Fruit fly (Drosophila melanogaster) whole organism, pupa: ENCODE results near the gene Obp99d.

Source experiments
- CG10348 ChIP-seq: fragments of 200-800 bp; sonication (Bioruptor generic); IDR thresholded peaks from 2 replicates; pipeline ENCODE4 v1.3.6; 2022; ENCODE audit warnings: missing biosample characterization, missing genetic modification characterization
- CG12605 ChIP-seq: fragments of 200-800 bp; sonication (Bioruptor generic); IDR thresholded peaks from 2 replicates; pipeline ENCODE4 v1.3.6; 2022; ENCODE audit warnings: missing biosample characterization, missing genetic modification characterization
- CG13204 ChIP-seq: fragments of 200-800 bp; sonication (Bioruptor generic); optimal IDR thresholded peaks from 2 replicates; lab custom pipeline; 2018; ENCODE audit warnings: missing biosample characterization, mild to moderate bottlenecking, missing genetic modification characterization, moderate library complexity
- CG14655 ChIP-seq: fragments of 200-800 bp; sonication (Bioruptor generic); optimal IDR thresholded peaks from 3 replicates; lab custom pipeline; 2017; ENCODE audit warnings: mild to moderate bottlenecking, missing biosample characterization, missing genetic modification reagents, missing genetic modification characterization
- CG15710 ChIP-seq: fragments of 200-800 bp; sonication (Bioruptor generic); optimal IDR thresholded peaks from 2 replicates; lab custom pipeline; 2018; ENCODE audit warnings: missing biosample characterization, mild to moderate bottlenecking, missing genetic modification characterization, moderate library complexity
- CG17806 ChIP-seq: fragments of 200-800 bp; sonication (Bioruptor generic); optimal IDR thresholded peaks from 2 replicates; lab custom pipeline; 2018; ENCODE audit warnings: missing biosample characterization, mild to moderate bottlenecking, missing genetic modification characterization, moderate library complexity
- CG32121 ChIP-seq: fragments of 200-800 bp; sonication (Bioruptor generic); IDR thresholded peaks from 2 replicates; pipeline ENCODE4 v1.3.6; 2022; ENCODE audit warnings: missing biosample characterization, missing genetic modification characterization
- CG34367 ChIP-seq: fragments of 200-800 bp; sonication (Bioruptor generic); optimal IDR thresholded peaks from 2 replicates; lab custom pipeline; 2018; ENCODE audit warnings: missing biosample characterization, mild to moderate bottlenecking, missing genetic modification characterization
- CG4496 ChIP-seq: fragments of 200-800 bp; sonication (Bioruptor generic); IDR thresholded peaks from 3 replicates; pipeline ENCODE4 v1.3.6; 2022; ENCODE audit warnings: missing biosample characterization, missing genetic modification characterization
- CG8159 ChIP-seq: fragments of 200-800 bp; sonication (Bioruptor generic); optimal IDR thresholded peaks from 3 replicates; lab custom pipeline; 2018; ENCODE audit warnings: missing biosample characterization, mild to moderate bottlenecking, missing genetic modification characterization, moderate library complexity
- CG8301 ChIP-seq: fragments of 200-800 bp; sonication (Bioruptor generic); optimal IDR thresholded peaks from 2 replicates; lab custom pipeline; 2018; ENCODE audit warnings: missing biosample characterization, mild to moderate bottlenecking, missing genetic modification characterization
- CG9948 ChIP-seq: fragments of 200-800 bp; sonication (Bioruptor generic); optimal IDR thresholded peaks from 2 replicates; lab custom pipeline; 2018; ENCODE audit warnings: missing biosample characterization, mild to moderate bottlenecking, missing genetic modification characterization, moderate library complexity
- D1 ChIP-seq: fragments of 200-800 bp; sonication (Bioruptor generic); optimal IDR thresholded peaks from 2 replicates; lab custom pipeline; 2018; ENCODE audit warnings: missing biosample characterization, mild to moderate bottlenecking, missing genetic modification characterization, moderate library complexity
- EcR ChIP-seq: fragments of 200-800 bp; sonication (Bioruptor generic); optimal IDR thresholded peaks from 3 replicates; lab custom pipeline; 2019; ENCODE audit warnings: missing biosample characterization, missing genetic modification characterization, mild to moderate bottlenecking, moderate library complexity, missing genetic modification reagents
- Ets98B ChIP-seq: fragments of 200-800 bp; sonication (Bioruptor generic); IDR thresholded peaks from 2 replicates; pipeline ENCODE4 v1.3.6; 2022; ENCODE audit warnings: missing biosample characterization, missing genetic modification characterization
- Pif1A ChIP-seq: fragments of 200-800 bp; sonication (Bioruptor generic); optimal IDR thresholded peaks from 3 replicates; lab custom pipeline; 2016; ENCODE audit warnings: missing biosample characterization, missing genetic modification characterization
- Pif1B ChIP-seq: fragments of 200-800 bp; sonication (Bioruptor generic); optimal IDR thresholded peaks from 3 replicates; lab custom pipeline; 2016; ENCODE audit warnings: missing biosample characterization, missing genetic modification characterization
- Snoo ChIP-seq: fragments of 200-800 bp; sonication (Bioruptor generic); optimal IDR thresholded peaks from 3 replicates; lab custom pipeline; 2017; ENCODE audit warnings: missing biosample characterization, mild to moderate bottlenecking, missing genetic modification characterization, inconsistent platforms
- fd96Ca ChIP-seq: fragments of 200-800 bp; sonication (Bioruptor generic); IDR thresholded peaks from 3 replicates; pipeline ENCODE4 v1.3.6; 2022; ENCODE audit warnings: missing biosample characterization, missing genetic modification characterization
- gl ChIP-seq: fragments of 200-800 bp; sonication (Bioruptor generic); optimal IDR thresholded peaks from 2 replicates; lab custom pipeline; 2018; ENCODE audit warnings: missing biosample characterization, mild to moderate bottlenecking, missing genetic modification characterization
- rn ChIP-seq: fragments of 200-800 bp; sonication (Bioruptor generic); IDR thresholded peaks from 2 replicates; pipeline ENCODE4 v1.3.6; 2022; ENCODE audit warnings: missing biosample characterization, missing genetic modification characterization

Gene Obp99d

DNA sequence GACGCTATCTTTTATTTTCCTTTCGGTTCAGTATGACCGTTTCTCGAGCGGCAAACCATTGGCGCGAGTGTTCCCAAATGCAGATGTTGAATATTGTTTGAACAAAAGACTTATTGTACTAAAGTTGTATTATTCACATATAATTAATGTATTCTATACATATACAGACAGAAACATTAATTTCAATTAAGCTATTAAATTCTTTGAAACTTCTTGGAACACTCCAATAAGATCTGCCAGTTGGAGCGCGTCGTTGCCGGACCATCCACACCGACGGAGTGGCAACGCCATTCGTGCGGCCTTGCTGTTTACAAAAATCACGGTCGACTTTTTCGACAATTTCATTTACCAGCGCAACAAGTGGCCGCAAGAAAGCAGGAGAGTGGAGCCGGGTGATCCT is 30.8 kb downstream of the Obp99d start, which contains the start of the genes Wdr24 and IntS11:
Wdr24 (minus strand) TSS at position 37 of the 400 bp plus-strand sequence.
IntS11 (plus strand) TSS at position 282 of the 400 bp plus-strand sequence.
- peak; percentile 99 for TF ChIP-seq CG4496
- peak; percentile 92 for TF ChIP-seq CG9948 (tag; lab: Kevin White, UChicago)
- peak; percentile 98 for TF ChIP-seq Ets98B
- peak; percentile 94 for TF ChIP-seq CG8159 (tag; lab: Kevin White, UChicago)
- peak; percentile 83 for TF ChIP-seq gl (tag; lab: Kevin White, UChicago)
- no peak for TF ChIP-seq Pif1A (GFP tag; lab: Kevin White, UChicago)
- no peak for TF ChIP-seq CG14655 (GFP tag; lab: Kevin White, UChicago)
- peak; percentile 98 for TF ChIP-seq rn (GFP tag; lab: Robert Waterston, UW)
- TF ChIP-seq CG17806, result peak; percentile 96
- TF ChIP-seq Snoo, result peak; percentile 95
- peak; percentile 98 for TF ChIP-seq CG32121
- peak; percentile 99 for TF ChIP-seq CG10348 (GFP tag; lab: Robert Waterston, UW)
- TF ChIP-seq fd96Ca (GFP tag; lab: Robert Waterston, UW), result peak; percentile 98
- TF ChIP-seq CG12605 (GFP tag; lab: Robert Waterston, UW), result peak; percentile 97
- TF ChIP-seq CG13204, result no peak
- TF ChIP-seq Pif1B (GFP tag; lab: Kevin White, UChicago), result no peak
- TF ChIP-seq EcR, result peak; percentile 7
- peak; percentile 98 for TF ChIP-seq CG15710 (tag; lab: Kevin White, UChicago)
- TF ChIP-seq CG8301 (tag; lab: Kevin White, UChicago), result peak; percentile 96
- peak; percentile 94 for TF ChIP-seq CG34367 (tag; lab: Kevin White, UChicago)
- TF ChIP-seq D1, result no peak

DNA sequence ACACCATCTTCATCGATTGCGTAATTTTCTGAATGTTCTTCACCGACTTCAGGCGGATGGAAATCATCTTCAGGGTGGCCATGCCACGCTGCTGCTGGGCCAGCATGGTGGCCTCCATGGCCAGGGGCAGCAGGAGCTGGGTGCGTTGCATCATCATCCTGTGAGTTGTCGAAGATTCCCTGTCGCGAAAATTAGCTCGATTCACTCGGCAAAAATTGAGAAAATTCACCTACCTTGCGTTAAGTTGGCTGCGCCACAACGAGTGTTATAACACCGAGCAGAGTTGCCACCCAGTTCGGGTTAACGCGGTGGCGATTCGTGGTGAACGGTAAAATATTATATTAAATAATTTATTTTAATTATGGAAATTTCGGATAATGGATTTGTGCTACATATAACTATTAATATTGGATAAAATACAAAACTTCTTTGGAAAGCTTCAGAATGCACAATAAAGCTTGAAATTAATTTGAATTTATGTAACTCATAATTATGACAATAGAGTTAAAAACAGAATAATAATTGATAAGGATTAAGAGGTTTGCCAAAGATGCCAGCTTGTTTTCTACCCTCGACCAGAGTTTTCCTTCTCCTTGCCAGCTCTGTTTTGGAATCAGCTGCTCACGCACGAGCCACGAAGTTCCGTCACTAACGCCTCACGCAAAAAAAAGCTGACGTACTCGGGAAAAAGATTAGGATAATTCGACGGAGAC is 34.4 kb downstream of the Obp99d start, which contains the start of the genes ATPsyngamma and yata:
ATPsyngamma (minus strand) TSS at position 573 of the 713 bp plus-strand sequence.
yata (plus strand) TSS at position 629 of the 713 bp plus-strand sequence.
- TF ChIP-seq rn (GFP tag; lab: Robert Waterston, UW) (no peak), CG4496 (0 out of 3 replicates have a peak, but pooled peaks have one; percentile 27), Snoo (peak; percentile 39), CG8301 (tag; lab: Kevin White, UChicago) (no peak), Pif1A (GFP tag; lab: Kevin White, UChicago) (no peak), CG8159 (tag; lab: Kevin White, UChicago) (no peak), D1 (no peak), EcR (no peak), Pif1B (GFP tag; lab: Kevin White, UChicago) (no peak), fd96Ca (GFP tag; lab: Robert Waterston, UW) (no peak), CG15710 (tag; lab: Kevin White, UChicago) (peak; percentile 45), CG12605 (GFP tag; lab: Robert Waterston, UW) (no peak), CG17806 (no peak)

DNA sequence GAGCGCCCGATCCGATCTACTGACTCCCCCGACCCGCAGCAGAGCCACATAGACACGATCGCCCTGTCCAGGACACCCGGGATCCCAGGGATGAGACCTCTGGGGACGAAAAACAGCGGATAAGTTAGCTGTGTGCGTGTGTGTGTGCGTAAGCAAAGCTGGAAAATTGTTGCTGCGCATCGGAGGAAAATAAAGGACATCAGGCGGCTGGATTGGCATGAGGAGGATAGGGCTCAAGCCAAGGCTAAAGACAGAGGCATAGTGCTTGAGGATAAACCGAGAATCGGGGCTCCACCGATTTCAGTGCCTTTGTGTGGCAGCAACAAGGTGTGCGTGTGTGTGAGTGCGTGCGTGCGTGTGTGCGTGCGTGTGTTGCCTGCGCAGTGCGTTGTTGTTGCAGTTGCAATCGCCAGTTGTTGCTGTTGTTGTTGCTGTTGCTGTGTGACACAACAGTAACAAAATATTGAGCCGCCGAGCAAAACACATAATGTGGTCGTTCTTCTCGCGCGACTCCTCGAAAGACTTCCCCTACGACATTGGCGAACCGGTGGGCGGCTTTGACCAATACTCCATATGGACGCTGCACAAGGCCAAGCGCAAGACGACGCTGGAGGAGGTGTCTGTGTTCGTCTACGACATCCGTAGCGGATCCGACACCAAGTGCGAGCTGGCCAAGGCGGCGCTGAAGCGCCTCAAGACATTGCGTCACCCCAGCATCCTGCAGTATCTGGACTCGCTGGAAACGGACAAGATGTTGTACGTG is 35.2 kb downstream of the Obp99d start:
- TF ChIP-seq fd96Ca (GFP tag; lab: Robert Waterston, UW) (no peak), Ets98B (no peak), EcR (no peak), Snoo (no peak), CG10348 (GFP tag; lab: Robert Waterston, UW) (no peak), gl (tag; lab: Kevin White, UChicago) (no peak), CG9948 (tag; lab: Kevin White, UChicago) (no peak), rn (GFP tag; lab: Robert Waterston, UW) (no peak), CG8301 (tag; lab: Kevin White, UChicago) (no peak), CG15710 (tag; lab: Kevin White, UChicago) (no peak)

DNA sequence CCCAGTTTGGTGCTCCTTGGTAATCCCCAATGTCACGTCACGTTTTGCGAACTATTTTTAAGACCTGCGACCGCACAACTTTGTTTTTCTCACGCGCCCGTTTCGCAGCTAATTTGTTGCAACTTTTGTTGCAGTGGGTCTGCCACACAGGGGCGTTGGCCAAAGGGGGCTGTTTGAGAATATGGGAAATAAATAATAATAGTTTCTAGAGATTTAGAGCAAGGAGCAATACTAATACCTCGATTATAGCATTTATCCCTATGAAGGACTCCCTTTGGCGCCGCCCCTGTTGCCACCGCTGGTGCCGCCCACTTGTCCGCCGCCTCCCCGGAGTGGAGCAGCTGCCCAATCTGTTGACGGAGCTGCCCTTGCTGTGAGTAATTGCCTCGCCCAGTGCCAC is 40.9 kb downstream of the Obp99d start:
- TF ChIP-seq CG32121 (peak; percentile 87), CG12605 (GFP tag; lab: Robert Waterston, UW) (peak; percentile 40; the same call in 1 of the 2 replicates), rn (GFP tag; lab: Robert Waterston, UW) (0 out of 2 replicates have a peak, but pooled peaks have one; percentile 52), CG9948 (tag; lab: Kevin White, UChicago) (peak; percentile 7), CG4496 (peak; percentile 83), Ets98B (peak; percentile 87), CG34367 (tag; lab: Kevin White, UChicago) (no peak), CG8159 (tag; lab: Kevin White, UChicago) (no peak), CG15710 (tag; lab: Kevin White, UChicago) (peak; percentile 3), fd96Ca (GFP tag; lab: Robert Waterston, UW) (peak; percentile 90), CG10348 (GFP tag; lab: Robert Waterston, UW) (peak; percentile 33; the same call in 1 of the 2 replicates)

DNA sequence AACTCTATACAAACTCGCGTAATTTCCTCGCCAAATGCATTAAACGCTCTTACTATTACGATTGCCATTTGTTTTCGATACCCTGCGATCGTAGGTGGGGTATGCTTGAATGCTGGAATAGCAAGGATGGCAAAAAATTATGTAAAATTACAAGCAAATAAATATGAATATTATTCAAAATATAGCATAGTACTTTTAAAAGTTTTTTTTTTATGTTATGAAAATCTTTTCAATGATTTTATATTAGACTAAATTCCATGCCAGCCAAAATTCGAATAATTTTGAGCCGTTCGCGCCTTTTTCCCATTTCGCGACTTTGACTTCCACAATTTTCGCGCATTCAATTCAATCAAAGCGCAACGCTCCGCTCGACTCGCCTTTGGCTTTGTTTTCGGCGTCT is 41.8 kb downstream of the Obp99d start:
- no peak for TF ChIP-seq CG14655 (GFP tag; lab: Kevin White, UChicago)
- no peak for TF ChIP-seq gl (tag; lab: Kevin White, UChicago)
- no peak for TF ChIP-seq fd96Ca (GFP tag; lab: Robert Waterston, UW)
- TF ChIP-seq CG10348 (GFP tag; lab: Robert Waterston, UW), result no peak
- no peak for TF ChIP-seq Snoo
- no peak for TF ChIP-seq CG34367 (tag; lab: Kevin White, UChicago)
- TF ChIP-seq, all 21 proteins: peak for 0
